Worm (Caenorhabditis elegans): ENCODE results near the gene tub-1.

DNA sequence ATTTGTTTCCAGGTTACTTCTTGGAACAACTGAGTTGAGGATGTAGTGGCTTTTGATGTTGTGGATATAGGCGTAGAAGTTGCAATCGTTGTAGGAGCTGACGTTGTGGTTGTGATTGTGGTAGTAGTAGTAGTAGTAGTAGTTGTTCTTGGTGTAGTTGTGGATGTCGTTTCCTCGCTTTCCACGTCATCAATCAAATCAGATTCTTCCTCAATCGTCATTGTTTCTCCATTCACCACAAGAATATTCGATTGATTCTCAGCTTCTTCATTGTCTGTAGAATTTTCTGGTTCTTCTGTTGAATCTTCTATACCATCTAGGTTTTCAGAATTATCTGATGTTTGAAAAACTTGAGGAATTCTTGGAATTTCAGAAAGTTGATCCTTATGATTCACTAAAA, 21.9 kb upstream of the tub-1 start:
- TF ChIP-seq mab-5 (tag; optimal IDR thresholded peaks at IDR 0.05), result no peak
- TF ChIP-seq pha-4 (tag; optimal IDR thresholded peaks at IDR 0.05), result no peak
- TF ChIP-seq lin-13 (tag; optimal IDR thresholded peaks at IDR 0.05), result no peak
- no peak for TF ChIP-seq unc-62 (GFP tag; optimal IDR thresholded peaks at IDR 0.05)
- no peak for TF ChIP-seq lsy-2 (tag; optimal IDR thresholded peaks at IDR 0.05)
- no peak for TF ChIP-seq elt-1 (tag; optimal IDR thresholded peaks at IDR 0.05; ENCODE audit: borderline replicate concordance, insufficient read depth)
- TF ChIP-seq cnd-1 (tag; optimal IDR thresholded peaks at IDR 0.05), result no peak
- no peak for TF ChIP-seq ceh-43 (GFP tag; optimal IDR thresholded peaks at IDR 0.05)
- no peak for TF ChIP-seq ztf-11 (tag; optimal IDR thresholded peaks at IDR 0.05)
- no peak for TF ChIP-seq mep-1 (tag; optimal IDR thresholded peaks at IDR 0.05)
